Worm (Caenorhabditis elegans) whole organism, early embryonic: ENCODE measurements around the gene popl-1.

Experiments used
- B0310.2 ChIP-seq: sonication (generic microtip); optimal IDR thresholded peaks from 2 replicates; lab custom pipeline; 2016; ENCODE audit warnings: mild to moderate bottlenecking, missing genetic modification characterization, missing compliant biosample characterization
- ceh-36 ChIP-seq: sonication (generic microtip); optimal IDR thresholded peaks from 2 replicates; lab custom pipeline; 2016; ENCODE audit warnings: missing genetic modification characterization, inconsistent platforms, missing compliant biosample characterization
- ets-7 ChIP-seq: sonication (generic microtip); optimal IDR thresholded peaks from 2 replicates; lab custom pipeline; 2016; ENCODE audit warnings: missing genotype, missing genetic modification characterization, missing compliant biosample characterization
- hmbx-1 ChIP-seq: sonication (generic microtip); optimal IDR thresholded peaks from 2 replicates; lab custom pipeline; 2016; ENCODE audit warnings: mild to moderate bottlenecking, missing genetic modification characterization, missing compliant biosample characterization
- scrt-1 ChIP-seq: fragments of 200-800 bp; sonication (Bioruptor generic); IDR thresholded peaks from 2 replicates; pipeline ENCODE4 v1.3.6; 2022; ENCODE audit warnings: missing genetic modification characterization, missing compliant biosample characterization
- tbx-37 ChIP-seq: fragments of 200-800 bp; sonication (Bioruptor generic); conservative IDR thresholded peaks from 2 replicates; pipeline ENCODE4 v1.3.6; 2022; ENCODE audit warnings: missing genetic modification reagents, missing genetic modification characterization, missing compliant biosample characterization

DNA sequence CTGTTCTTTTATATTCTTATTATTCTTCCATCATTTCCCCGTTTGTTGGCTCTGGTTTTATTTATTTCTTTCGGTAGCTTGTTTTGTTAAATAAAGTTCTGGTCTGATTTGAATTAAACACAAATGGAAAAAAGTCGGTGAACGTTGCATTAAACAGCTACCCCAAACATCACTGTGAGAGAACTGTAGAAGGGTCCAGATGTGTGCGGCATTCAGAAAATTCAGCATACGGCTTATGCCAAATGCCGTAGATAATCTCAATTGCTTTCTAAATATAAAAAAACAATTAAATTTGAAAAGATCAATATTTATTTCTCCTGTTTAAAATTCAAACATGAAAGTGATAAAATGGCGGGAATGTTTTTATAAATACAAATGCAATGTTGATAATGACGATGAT is 9.1 kb upstream of the popl-1 start:
- TF ChIP-seq ets-7 (no peak), hmbx-1 (tag; lab: Kevin White, UChicago) (no peak), tbx-37 (GFP tag; lab: Robert Waterston, UW) (no peak), scrt-1 (GFP tag; lab: Robert Waterston, UW) (no peak), ceh-36 (tag; lab: Kevin White, UChicago) (no peak), B0310.2 (tag; lab: Kevin White, UChicago) (no peak)
